Worm (Caenorhabditis elegans): ENCODE results near the gene arl-3.

DNA sequence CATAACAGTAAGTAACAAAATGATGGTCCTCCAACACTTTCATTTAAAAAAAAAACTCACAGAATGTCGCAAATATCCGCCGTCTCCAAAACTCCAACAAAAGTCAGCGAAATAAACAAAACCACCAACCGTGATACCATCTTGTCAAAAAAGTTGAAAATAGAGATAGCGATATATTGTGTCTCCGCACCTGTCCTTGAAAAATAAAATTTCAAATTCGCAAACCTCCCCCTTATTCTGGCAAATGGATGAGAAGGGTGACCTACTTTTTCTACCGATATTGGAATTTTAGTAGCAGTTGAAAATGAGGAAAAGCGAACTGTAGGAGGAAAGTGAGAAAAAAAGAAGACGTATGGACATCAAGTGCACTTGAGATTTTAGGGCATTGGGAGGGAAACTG lies 793 bp upstream of the arl-3 start, which contains the start of gene F19H8.2:
- no peak for TF ChIP-seq fkh-2 (tag; optimal IDR thresholded peaks at IDR 0.05)
- TF ChIP-seq aly-2 (tag; optimal IDR thresholded peaks at IDR 0.05) = no peak
- TF ChIP-seq mdl-1 (tag; optimal IDR thresholded peaks at IDR 0.05) = no peak
- TF ChIP-seq fos-1 (tag; optimal IDR thresholded peaks at IDR 0.05) = no peak
- no peak for TF ChIP-seq lin-15B (tag; optimal IDR thresholded peaks at IDR 0.05)
